Worm (Caenorhabditis elegans) whole organism, L4/young adult: ENCODE measurements around the gene sel-8.

Experiments
- W03F9.2 ChIP-seq: fragments of 150-350 bp; optimal IDR thresholded peaks from 2 replicates; lab custom pipeline; 2014; ENCODE audit warnings: missing biosample characterization, missing genetic modification characterization
- dao-5 ChIP-seq: sonication (generic microtip); optimal IDR thresholded peaks from 2 replicates; lab custom pipeline; 2016; ENCODE audit warnings: missing genotype, missing genetic modification characterization, moderate library complexity, missing compliant biosample characterization
- him-1 ChIP-seq: sonication (generic microtip); optimal IDR thresholded peaks from 2 replicates; lab custom pipeline; 2016; ENCODE audit warnings: missing genotype, missing genetic modification reagents, missing genetic modification characterization, missing compliant biosample characterization

DNA sequence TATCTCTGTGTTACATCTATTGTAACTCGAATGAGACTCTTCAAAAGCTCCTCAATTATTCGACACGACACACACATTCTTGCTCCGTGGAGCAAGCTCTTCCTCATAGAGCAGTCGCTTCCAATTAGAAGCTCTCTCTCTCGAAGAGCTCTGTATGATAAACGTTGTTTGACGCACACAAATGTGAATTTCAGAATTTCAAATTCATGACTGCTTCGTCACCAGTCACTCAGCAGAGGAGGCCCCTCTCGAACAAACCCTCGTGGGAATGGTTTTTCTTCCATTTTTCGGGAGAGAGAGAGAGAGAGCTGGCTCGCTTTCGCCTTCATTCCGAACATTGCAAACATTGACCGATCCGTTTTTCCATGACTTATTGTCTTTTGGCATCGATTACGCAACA is 5.4 kb upstream of the sel-8 start:
- no peak for TF ChIP-seq W03F9.2 (tag; lab: Kevin White, UChicago)
- TF ChIP-seq him-1 (tag; lab: Kevin White, UChicago), result no peak
- TF ChIP-seq dao-5 (tag; lab: Kevin White, UChicago), result no peak
